Worm (Caenorhabditis elegans) whole organism, midembryonic: ENCODE data around the gene M163.1.

Experiments used
- T22C8.4 ChIP-seq: fragments of 200-800 bp; sonication (Bioruptor generic); IDR thresholded peaks from 2 replicates; pipeline ENCODE4 v1.3.6; 2022; ENCODE audit warnings: missing genetic modification characterization, missing compliant biosample characterization
- cog-1 ChIP-seq: sonication (generic microtip); optimal IDR thresholded peaks from 2 replicates; lab custom pipeline; 2016; ENCODE audit warnings: missing genetic modification characterization, missing compliant biosample characterization
- flt-1 ChIP-seq: fragments of 200-800 bp; sonication (Bioruptor generic); IDR thresholded peaks from 2 replicates; pipeline ENCODE4 v1.3.6; 2022; ENCODE audit warnings: missing genetic modification characterization, missing compliant biosample characterization
- klf-2 ChIP-seq: fragments of 200-800 bp; sonication (Bioruptor generic); conservative IDR thresholded peaks from 2 replicates; pipeline ENCODE4 v1.3.6; 2022; ENCODE audit warnings: missing genetic modification reagents, missing genetic modification characterization, missing compliant biosample characterization
- med-1 ChIP-seq: sonication (generic microtip); optimal IDR thresholded peaks from 2 replicates; lab custom pipeline; 2017; ENCODE audit warnings: missing genetic modification characterization, mild to moderate bottlenecking, missing compliant biosample characterization, antibody characterized with exemption, missing genetic modification reagents; ENCODE audit not compliant: insufficient read depth
- tab-1 ChIP-seq: fragments of 200-800 bp; sonication (Bioruptor generic); IDR thresholded peaks from 2 replicates; pipeline ENCODE4 v1.3.6; 2022; ENCODE audit warnings: missing genetic modification characterization, missing compliant biosample characterization
- ztf-23 ChIP-seq: fragments of 200-800 bp; sonication (Bioruptor generic); IDR thresholded peaks from 2 replicates; pipeline ENCODE4 v1.3.6; 2022; ENCODE audit warnings: missing genetic modification reagents, missing genetic modification characterization, missing compliant biosample characterization
- ztf-29 ChIP-seq: fragments of 200-800 bp; sonication (Bioruptor generic); IDR thresholded peaks from 2 replicates; pipeline ENCODE4 v1.3.6; 2022; ENCODE audit warnings: missing genetic modification reagents, missing genetic modification characterization, missing compliant biosample characterization

- TF ChIP-seq ztf-29 (GFP tag; lab: Robert Waterston, UW) (no peak), tab-1 (GFP tag; lab: Robert Waterston, UW) (no peak), cog-1 (tag; lab: Kevin White, UChicago) (no peak), med-1 (no peak), klf-2 (GFP tag; lab: Robert Waterston, UW) (no peak), flt-1 (GFP tag; lab: Robert Waterston, UW) (no peak), ztf-23 (GFP tag; lab: Robert Waterston, UW) (no peak), T22C8.4 (no peak)
Measured at ce11 chrX:14502116-14502587, 1.5 kb downstream of the M163.1 start.
